Worm (Caenorhabditis elegans) whole organism, L3 larva: Measurements from ENCODE around the gene M05D6.5.

Source experiments
- R02D3.7 ChIP-seq: fragments of 150-350 bp; optimal IDR thresholded peaks from 2 replicates; lab custom pipeline; 2014; ENCODE audit warnings: missing biosample characterization, missing genetic modification characterization
- ZK546.5 ChIP-seq: sonication (generic microtip); optimal IDR thresholded peaks from 2 replicates; lab custom pipeline; 2017; ENCODE audit warnings: missing biosample characterization, missing genetic modification characterization
- aly-2 ChIP-seq: fragments of 150-350 bp; optimal IDR thresholded peaks from 2 replicates; lab custom pipeline; 2014; ENCODE audit warnings: missing biosample characterization, missing genetic modification characterization
- ceh-28 ChIP-seq: fragments of 150-350 bp; optimal IDR thresholded peaks from 2 replicates; lab custom pipeline; 2014; ENCODE audit warnings: missing biosample characterization, missing genetic modification reagents, missing genetic modification characterization
- ceh-82 ChIP-seq: fragments of 150-350 bp; optimal IDR thresholded peaks from 2 replicates; lab custom pipeline; 2014; ENCODE audit warnings: missing biosample characterization, missing genetic modification characterization
- ceh-9 ChIP-seq: sonication (generic microtip); optimal IDR thresholded peaks from 2 replicates; lab custom pipeline; 2018; ENCODE audit warnings: missing biosample characterization, missing genetic modification characterization
- daf-12 ChIP-seq: fragments of 150-350 bp; optimal IDR thresholded peaks from 2 replicates; lab custom pipeline; 2014; ENCODE audit warnings: missing biosample characterization, missing genetic modification reagents, missing genetic modification characterization
- egl-27 ChIP-seq: sonication (generic microtip); optimal IDR thresholded peaks from 4 replicates; lab custom pipeline; 2017; ENCODE audit warnings: missing biosample characterization, missing genetic modification reagents, missing genetic modification characterization
- egl-5 ChIP-seq: fragments of 150-350 bp; optimal IDR thresholded peaks from 2 replicates; lab custom pipeline; 2017; ENCODE audit warnings: missing biosample characterization, missing genetic modification reagents, missing genetic modification characterization, inconsistent platforms
- elt-1 ChIP-seq: fragments of 150-350 bp; optimal IDR thresholded peaks from 2 replicates; lab custom pipeline; 2014; ENCODE audit warnings: missing biosample characterization, missing genetic modification characterization
- elt-2 ChIP-seq: sonication (generic microtip); optimal IDR thresholded peaks from 2 replicates; lab custom pipeline; 2016; ENCODE audit warnings: missing genetic modification reagents, mild to moderate bottlenecking, missing genetic modification characterization, missing compliant biosample characterization
- fkh-10 ChIP-seq: sonication (generic microtip); optimal IDR thresholded peaks from 2 replicates; lab custom pipeline; 2017; ENCODE audit warnings: missing biosample characterization, missing genetic modification reagents, missing genetic modification characterization
- hmg-11 ChIP-seq: sonication (generic microtip); optimal IDR thresholded peaks from 2 replicates; lab custom pipeline; 2016; ENCODE audit warnings: missing genetic modification characterization, missing compliant biosample characterization
- jun-1 ChIP-seq: fragments of 150-350 bp; optimal IDR thresholded peaks from 2 replicates; lab custom pipeline; 2014; ENCODE audit warnings: missing biosample characterization, missing genetic modification reagents, missing genetic modification characterization
- lin-15B ChIP-seq: fragments of 150-350 bp; optimal IDR thresholded peaks from 2 replicates; lab custom pipeline; 2014; ENCODE audit warnings: missing biosample characterization, missing genetic modification characterization
- mml-1 ChIP-seq: fragments of 150-350 bp; sonication (generic microtip); optimal IDR thresholded peaks from 3 replicates; lab custom pipeline; 2014; ENCODE audit warnings: missing biosample characterization, missing genetic modification characterization
- nfya-1 ChIP-seq: sonication (generic microtip); optimal IDR thresholded peaks from 2 replicates; lab custom pipeline; 2017; ENCODE audit warnings: missing genetic modification characterization, mild to moderate bottlenecking, missing compliant biosample characterization, antibody characterized with exemption, moderate library complexity; ENCODE audit not compliant: insufficient read depth
- nhr-11 ChIP-seq: fragments of 150-350 bp; optimal IDR thresholded peaks from 2 replicates; lab custom pipeline; 2014; ENCODE audit warnings: missing biosample characterization, missing genetic modification characterization
- nhr-12 ChIP-seq: fragments of 150-350 bp; optimal IDR thresholded peaks from 2 replicates; lab custom pipeline; 2014; ENCODE audit warnings: missing biosample characterization, missing genetic modification characterization
- nhr-23 ChIP-seq: fragments of 150-350 bp; optimal IDR thresholded peaks from 2 replicates; lab custom pipeline; 2014; ENCODE audit warnings: missing biosample characterization, missing genetic modification reagents, missing genetic modification characterization
- nhr-237 ChIP-seq: fragments of 150-350 bp; optimal IDR thresholded peaks from 2 replicates; lab custom pipeline; 2014; ENCODE audit warnings: missing biosample characterization, missing genetic modification characterization
- nhr-25 ChIP-seq: sonication (generic microtip); optimal IDR thresholded peaks from 2 replicates; lab custom pipeline; 2017; ENCODE audit warnings: missing biosample characterization, missing genetic modification characterization
- nhr-28 ChIP-seq: fragments of 150-350 bp; optimal IDR thresholded peaks from 2 replicates; lab custom pipeline; 2014; ENCODE audit warnings: missing biosample characterization, missing genetic modification characterization
- nhr-43 ChIP-seq: sonication (generic microtip); optimal IDR thresholded peaks from 2 replicates; lab custom pipeline; 2016; ENCODE audit warnings: mild to moderate bottlenecking, missing genetic modification characterization, missing compliant biosample characterization; ENCODE audit not compliant: poor library complexity, severe bottlenecking
- nhr-67 ChIP-seq: fragments of 150-350 bp; optimal IDR thresholded peaks from 2 replicates; lab custom pipeline; 2014; ENCODE audit warnings: missing biosample characterization, missing genetic modification characterization
- nhr-77 ChIP-seq: fragments of 150-350 bp; optimal IDR thresholded peaks from 2 replicates; lab custom pipeline; 2014; ENCODE audit warnings: missing biosample characterization, missing genetic modification characterization
- pha-4 ChIP-seq: fragments of 150-350 bp; optimal IDR thresholded peaks from 2 replicates; lab custom pipeline; 2014; ENCODE audit warnings: missing biosample characterization, missing genetic modification reagents, missing genetic modification characterization
- pqm-1 ChIP-seq: fragments of 150-350 bp; optimal IDR thresholded peaks from 2 replicates; lab custom pipeline; 2017; ENCODE audit warnings: missing biosample characterization, missing genetic modification characterization, inconsistent platforms
- skn-1 ChIP-seq: fragments of 150-350 bp; optimal IDR thresholded peaks from 2 replicates; lab custom pipeline; 2014; ENCODE audit warnings: missing biosample characterization, missing genetic modification characterization
- snpc-4 ChIP-seq: fragments of 150-350 bp; optimal IDR thresholded peaks from 2 replicates; lab custom pipeline; 2014; ENCODE audit warnings: missing biosample characterization, missing genetic modification characterization
- unc-39 ChIP-seq: sonication (generic microtip); optimal IDR thresholded peaks from 4 replicates; lab custom pipeline; 2017; ENCODE audit warnings: missing biosample characterization, missing genetic modification characterization
- unc-62 ChIP-seq: fragments of 150-350 bp; sonication (generic microtip); optimal IDR thresholded peaks from 4 replicates; lab custom pipeline; 2014; ENCODE audit warnings: missing biosample characterization, missing genetic modification reagents, missing genetic modification characterization
- zag-1 ChIP-seq: fragments of 150-350 bp; optimal IDR thresholded peaks from 2 replicates; lab custom pipeline; 2014; ENCODE audit warnings: missing biosample characterization, missing genetic modification characterization
- ztf-11 ChIP-seq: fragments of 150-350 bp; optimal IDR thresholded peaks from 2 replicates; lab custom pipeline; 2014; ENCODE audit warnings: missing biosample characterization, missing genetic modification characterization
- ztf-4 ChIP-seq: fragments of 150-350 bp; optimal IDR thresholded peaks from 2 replicates; lab custom pipeline; 2014; ENCODE audit warnings: missing biosample characterization, missing genetic modification characterization

Gene M05D6.5

DNA sequence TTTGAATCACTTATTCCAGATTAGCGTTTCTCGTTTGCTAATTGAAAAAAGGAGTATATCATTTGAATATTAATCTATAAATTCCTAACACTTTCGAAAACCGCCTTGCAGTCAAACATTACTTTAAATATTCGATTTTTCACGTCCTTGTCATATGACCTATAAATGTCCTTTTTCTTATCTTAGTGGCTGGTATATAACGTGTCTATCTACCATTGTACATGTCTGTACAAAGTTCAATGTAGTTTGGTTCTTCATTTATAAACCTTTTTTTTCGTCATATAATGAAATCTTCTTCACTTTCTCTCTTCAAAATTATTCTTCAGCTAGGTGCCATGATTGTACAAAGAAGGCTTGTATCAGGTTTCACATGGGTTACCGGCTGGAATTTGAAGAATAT lies 3.6 kb upstream of the M05D6.5 start, which contains the start of gene gbh-2:
TSS of gene gbh-2 (plus strand) at position 277 of the 400 bp plus-strand sequence.
- TF ChIP-seq nhr-43 (tag; lab: Kevin White, UChicago) (peak; percentile 46), ztf-11 (tag; lab: Kevin White, UChicago) (no peak), elt-1 (no peak), nhr-77 (tag; lab: Kevin White, UChicago) (no peak), zag-1 (tag; lab: Kevin White, UChicago) (no peak), elt-2 (tag; lab: Kevin White, UChicago) (peak; percentile 93), ztf-4 (tag; lab: Kevin White, UChicago) (peak; percentile 48), ZK546.5 (tag; lab: Kevin White, UChicago) (no peak), nhr-12 (no peak), nhr-25 (tag; lab: Kevin White, UChicago) (peak; percentile 63), mml-1 (no peak), snpc-4 (peak; percentile 9), hmg-11 (tag; lab: Kevin White, UChicago) (no peak), pha-4 (tag; lab: Kevin White, UChicago) (peak; percentile 11), ceh-82 (tag; lab: Kevin White, UChicago) (no peak), egl-5 (tag; lab: Kevin White, UChicago) (no peak), R02D3.7 (tag; lab: Kevin White, UChicago) (no peak), skn-1 (tag; lab: Kevin White, UChicago) (peak; percentile 67), jun-1 (tag; lab: Kevin White, UChicago) (peak; percentile 16), nhr-23 (tag; lab: Kevin White, UChicago) (peak; percentile 42), pqm-1 (tag; lab: Kevin White, UChicago) (peak; percentile 95)

DNA sequence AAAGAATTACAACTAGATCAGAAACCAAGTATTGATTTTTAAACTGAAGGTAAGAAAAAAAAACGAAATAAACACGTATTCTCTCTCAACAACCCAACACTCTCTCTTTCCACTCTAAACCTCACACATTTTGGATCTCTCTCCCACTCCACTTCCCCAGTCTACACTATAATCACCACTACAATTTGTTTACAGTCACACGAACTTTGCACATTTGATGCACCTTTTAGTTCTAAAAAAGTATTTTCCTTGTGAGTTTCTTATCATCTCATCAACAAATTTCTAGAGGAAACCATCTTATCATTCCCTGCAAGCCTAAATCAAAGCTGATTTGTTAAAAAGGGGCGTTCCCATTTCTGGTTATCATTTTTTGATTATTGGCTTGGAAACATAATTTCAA lies 2.5 kb upstream of the M05D6.5 start:
- TF ChIP-seq nhr-237 (tag; lab: Kevin White, UChicago) = no peak
- TF ChIP-seq unc-62 (GFP tag; lab: Kevin White, UChicago) = no peak
- TF ChIP-seq jun-1 (tag; lab: Kevin White, UChicago) = peak; percentile 33
- TF ChIP-seq unc-39 (tag; lab: Kevin White, UChicago) = no peak
- TF ChIP-seq pha-4 (tag; lab: Kevin White, UChicago) = peak; percentile 67
- no peak for TF ChIP-seq nhr-67 (tag; lab: Kevin White, UChicago)
- TF ChIP-seq egl-27 (tag; lab: Kevin White, UChicago) = no peak
- TF ChIP-seq nhr-12 = no peak
- TF ChIP-seq nfya-1 = peak; percentile 26
- peak; percentile 31 for TF ChIP-seq ceh-28 (tag; lab: Kevin White, UChicago)
- peak; percentile 5 for TF ChIP-seq nhr-43 (tag; lab: Kevin White, UChicago)
- peak; percentile 26 for TF ChIP-seq nhr-25 (tag; lab: Kevin White, UChicago)
- TF ChIP-seq pqm-1 (tag; lab: Kevin White, UChicago) = peak; percentile 88
- TF ChIP-seq ztf-11 (tag; lab: Kevin White, UChicago) = no peak
- TF ChIP-seq R02D3.7 (tag; lab: Kevin White, UChicago) = no peak
- peak; percentile 32 for TF ChIP-seq skn-1 (tag; lab: Kevin White, UChicago)
- no peak for TF ChIP-seq ztf-4 (tag; lab: Kevin White, UChicago)
- no peak for TF ChIP-seq ceh-9 (tag; lab: Kevin White, UChicago)
- TF ChIP-seq elt-1 = no peak
- peak; percentile 96 for TF ChIP-seq elt-2 (tag; lab: Kevin White, UChicago)
- no peak for TF ChIP-seq mml-1
- TF ChIP-seq nhr-28 (tag; lab: Kevin White, UChicago) = no peak
- TF ChIP-seq lin-15B = no peak
- no peak for TF ChIP-seq aly-2
- peak; percentile 33 for TF ChIP-seq nhr-11 (tag; lab: Kevin White, UChicago)
- TF ChIP-seq nhr-77 (tag; lab: Kevin White, UChicago) = no peak
- no peak for TF ChIP-seq daf-12 (tag; lab: Kevin White, UChicago)
- no peak for TF ChIP-seq fkh-10

DNA sequence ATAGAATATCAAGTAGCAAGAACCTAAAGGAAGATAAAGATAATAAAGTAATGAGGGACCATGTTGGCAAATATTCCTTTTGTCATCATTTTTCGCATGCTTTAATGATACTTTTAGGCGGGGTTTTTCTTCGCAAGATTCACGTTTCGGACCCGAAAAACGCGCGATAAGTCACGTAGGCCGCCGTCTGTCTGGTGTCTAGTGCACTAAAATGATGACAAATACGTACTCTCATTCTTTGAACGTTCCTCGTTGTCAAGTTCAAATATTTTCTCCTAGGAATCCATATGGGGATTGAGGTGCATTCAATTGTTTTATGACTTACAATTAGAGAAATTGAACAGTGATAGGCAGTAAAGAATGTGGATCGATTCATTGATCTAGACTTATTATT lies 1.8 kb upstream of the M05D6.5 start, which contains the start of gene taap-1:
TSS of gene taap-1 (minus strand) at position 79 of the 394 bp plus-strand sequence.
- no peak for TF ChIP-seq aly-2
- TF ChIP-seq nfya-1 = peak; percentile 17
- peak; percentile 34 for TF ChIP-seq nhr-43 (tag; lab: Kevin White, UChicago)
- TF ChIP-seq skn-1 (tag; lab: Kevin White, UChicago) = peak; percentile 94
- peak; percentile 4 for TF ChIP-seq pqm-1 (tag; lab: Kevin White, UChicago)
- TF ChIP-seq daf-12 (tag; lab: Kevin White, UChicago) = no peak
